Worm (Caenorhabditis elegans) whole organism, mixed stage, embryonic: ENCODE results near the gene cutl-23.

Experiments
- elt-1 ChIP-seq: sonication (generic microtip); optimal IDR thresholded peaks from 2 replicates; lab custom pipeline; 2017; ENCODE audit warnings: missing genetic modification characterization, mild to moderate bottlenecking, missing compliant biosample characterization, antibody characterized with exemption, moderate library complexity, borderline replicate concordance; ENCODE audit not compliant: insufficient read depth
- elt-3 ChIP-seq: fragments of 150-350 bp; optimal IDR thresholded peaks from 2 replicates; lab custom pipeline; 2014; ENCODE audit warnings: missing biosample characterization, missing genetic modification characterization
- mep-1 ChIP-seq: fragments of 150-350 bp; optimal IDR thresholded peaks from 2 replicates; lab custom pipeline; 2017; ENCODE audit warnings: missing biosample characterization, missing genetic modification reagents, missing genetic modification characterization, inconsistent platforms
- nhr-237 ChIP-seq: fragments of 150-350 bp; optimal IDR thresholded peaks from 2 replicates; lab custom pipeline; 2014; ENCODE audit warnings: missing biosample characterization, missing genetic modification characterization
- nhr-76 ChIP-seq: sonication (generic microtip); optimal IDR thresholded peaks from 2 replicates; lab custom pipeline; 2017; ENCODE audit warnings: missing biosample characterization, missing genetic modification characterization
- sem-2 ChIP-seq: fragments of 200-800 bp; sonication (Bioruptor generic); optimal IDR thresholded peaks from 2 replicates; lab custom pipeline; 2018; ENCODE audit warnings: mild to moderate bottlenecking, missing genetic modification characterization, missing compliant biosample characterization
- unc-120 ChIP-seq: sonication (generic microtip); optimal IDR thresholded peaks from 2 replicates; lab custom pipeline; 2017; ENCODE audit warnings: missing genetic modification characterization, missing compliant biosample characterization; ENCODE audit not compliant: poor library complexity, severe bottlenecking
- unc-62 ChIP-seq: fragments of 150-350 bp; optimal IDR thresholded peaks from 2 replicates; lab custom pipeline; 2014; ENCODE audit warnings: missing biosample characterization, missing genetic modification reagents, missing genetic modification characterization
- ztf-11 ChIP-seq: fragments of 150-350 bp; optimal IDR thresholded peaks from 2 replicates; lab custom pipeline; 2014; ENCODE audit warnings: missing biosample characterization, missing genetic modification characterization

ce11 chrIII:5814098-5814497 lies 44.1 kb downstream of the cutl-23 start:
- TF ChIP-seq nhr-76 (tag; lab: Kevin White, UChicago), result no peak
- no peak for TF ChIP-seq elt-1 (tag; lab: Kevin White, UChicago)
- no peak for TF ChIP-seq mep-1
- TF ChIP-seq elt-3, result no peak
- TF ChIP-seq ztf-11 (tag; lab: Kevin White, UChicago), result no peak
- TF ChIP-seq unc-62 (GFP tag; lab: Kevin White, UChicago), result no peak
- TF ChIP-seq unc-120, result no peak
- TF ChIP-seq sem-2 (GFP tag; lab: Kevin White, UChicago), result no peak
- TF ChIP-seq nhr-237 (tag; lab: Kevin White, UChicago), result no peak
